Worm (Caenorhabditis elegans): ENCODE measurements around the gene F47B10.8.

DNA sequence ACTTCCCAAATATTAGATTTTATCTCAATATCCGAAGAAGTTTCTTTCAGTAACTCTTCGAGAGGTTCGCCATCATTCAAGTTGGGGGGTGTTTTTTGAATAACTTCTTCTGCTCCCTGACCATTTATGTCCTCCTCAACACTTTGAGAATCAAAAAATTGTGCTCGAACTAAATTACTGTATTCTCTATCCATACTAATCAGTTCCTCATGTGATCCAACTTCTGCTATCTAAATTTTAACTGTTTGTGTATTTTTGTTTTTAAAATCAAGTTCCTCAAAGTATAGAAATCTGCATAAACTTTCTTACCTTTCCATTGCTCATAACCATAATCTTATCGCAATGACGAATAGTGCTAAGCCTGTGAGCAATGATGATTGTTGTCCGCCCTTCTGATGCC, 48.9 kb downstream of the F47B10.8 start:
- no peak for TF ChIP-seq ama-1 (optimal IDR thresholded peaks at IDR 0.05)
- TF ChIP-seq ama-1 (GFP tag; optimal IDR thresholded peaks at IDR 0.05): no peak
- no peak for TF ChIP-seq unc-62 (GFP tag; optimal IDR thresholded peaks at IDR 0.05)
- TF ChIP-seq Y67H2A.10 (GFP tag; conservative IDR thresholded peaks at IDR 0.05): no peak
- no peak for TF ChIP-seq pbrm-1 (GFP tag; IDR thresholded peaks at IDR 0.05)
- no peak for TF ChIP-seq sea-2 (GFP tag; IDR thresholded peaks at IDR 0.05)
- no peak for TF ChIP-seq Y53G8AR.9 (GFP tag; conservative IDR thresholded peaks at IDR 0.05)
- TF ChIP-seq tlf-1 (GFP tag; optimal IDR thresholded peaks at IDR 0.05): no peak
- TF ChIP-seq gei-17 (GFP tag; optimal IDR thresholded peaks at IDR 0.05): no peak
- no peak for TF ChIP-seq lin-26 (GFP tag; IDR thresholded peaks at IDR 0.05)
- TF ChIP-seq pha-4 (tag; optimal IDR thresholded peaks at IDR 0.05): no peak
- no peak for TF ChIP-seq die-1 (tag; optimal IDR thresholded peaks at IDR 0.05)
- TF ChIP-seq lin-54 (GFP tag; optimal IDR thresholded peaks at IDR 0.05): no peak
- TF ChIP-seq ceh-58 (GFP tag; IDR thresholded peaks at IDR 0.05): no peak

Measured in whole organism, young adult.